Worm (Caenorhabditis elegans) whole organism, L4/young adult: ENCODE measurements around the gene W08E12.9.

ENCODE experiments used
- W03F9.2 ChIP-seq: fragments of 150-350 bp; optimal IDR thresholded peaks from 2 replicates; lab custom pipeline; 2014; ENCODE audit warnings: missing biosample characterization, missing genetic modification characterization
- dao-5 ChIP-seq: sonication (generic microtip); optimal IDR thresholded peaks from 2 replicates; lab custom pipeline; 2016; ENCODE audit warnings: missing genotype, missing genetic modification characterization, moderate library complexity, missing compliant biosample characterization
- him-1 ChIP-seq: sonication (generic microtip); optimal IDR thresholded peaks from 2 replicates; lab custom pipeline; 2016; ENCODE audit warnings: missing genotype, missing genetic modification reagents, missing genetic modification characterization, missing compliant biosample characterization

DNA sequence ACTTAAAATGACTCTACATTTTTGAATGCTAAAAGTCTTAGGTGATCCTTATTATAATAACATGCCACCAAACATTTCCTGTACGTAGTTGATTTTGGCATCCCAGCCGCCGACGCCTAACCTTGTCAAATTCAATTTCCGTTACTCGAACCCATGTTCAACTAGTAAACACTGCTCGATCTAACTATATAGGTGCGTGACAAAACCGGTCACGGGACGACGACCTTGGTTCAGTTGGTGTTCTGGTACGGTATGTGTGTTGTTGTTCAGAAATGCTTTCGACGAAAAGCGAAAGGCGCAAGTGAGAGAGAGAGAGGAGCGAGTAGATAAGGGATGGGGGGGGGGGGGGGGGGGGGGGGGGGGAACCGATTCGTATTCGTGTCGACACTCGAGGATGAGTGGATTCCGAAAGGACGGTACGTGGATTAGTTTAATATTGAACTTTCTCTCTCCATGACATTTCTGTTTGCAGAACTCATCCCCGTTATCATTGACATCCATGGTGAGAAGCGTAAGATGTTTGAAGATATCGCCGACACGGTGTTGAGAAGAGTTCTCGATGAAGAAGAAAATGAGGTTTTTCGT lies 15.3 kb downstream of the W08E12.9 start, which contains the start of gene W08E12.8:
- TF ChIP-seq W03F9.2 (tag; lab: Kevin White, UChicago) (no peak), him-1 (tag; lab: Kevin White, UChicago) (no peak), dao-5 (tag; lab: Kevin White, UChicago) (no peak)
